Fruit fly (Drosophila melanogaster): ENCODE measurements around the gene OXA1L.

OXA1L gene

DNA sequence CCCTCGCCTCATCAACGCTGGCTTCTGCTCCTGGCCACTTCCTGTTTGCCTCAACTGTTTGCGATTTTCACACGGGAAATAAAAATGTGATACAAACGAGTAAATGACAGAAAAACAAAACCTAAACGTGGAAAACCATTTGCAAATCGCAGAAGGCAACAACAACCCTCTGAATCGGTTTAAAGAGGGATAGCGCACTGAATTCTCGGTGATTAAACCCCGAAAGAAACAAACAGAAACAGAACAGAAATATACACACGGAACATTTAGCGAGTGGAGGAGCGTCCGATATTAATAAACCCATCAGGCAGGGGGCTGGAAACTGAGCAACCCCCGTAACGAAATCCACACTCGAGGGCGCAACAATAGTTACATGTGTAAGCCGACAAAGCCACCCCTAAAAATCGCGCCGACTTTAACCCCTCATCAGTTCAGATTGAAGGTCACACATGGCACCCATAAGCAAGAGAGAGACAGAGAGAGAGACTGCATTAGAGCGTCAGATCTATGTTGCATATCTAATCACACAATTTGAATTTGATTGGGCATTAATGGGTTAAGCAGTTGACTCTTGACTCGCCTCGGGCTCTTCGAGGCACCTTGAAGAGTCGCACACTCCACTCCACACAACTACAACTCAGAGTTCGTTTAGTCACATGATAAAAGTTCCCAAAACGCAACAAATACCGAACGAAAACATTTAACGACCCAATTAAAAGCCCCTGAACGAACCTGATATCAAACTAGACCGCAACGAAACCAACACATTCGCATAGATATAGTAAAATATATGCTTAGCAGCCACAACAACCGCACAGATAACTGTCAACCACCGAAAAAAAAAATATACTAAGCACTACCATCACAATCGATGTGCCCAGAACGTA, 24.4 kb downstream of the OXA1L start (continued):
- peak; percentile 36 for TF ChIP-seq CG17829 (tag; optimal IDR thresholded peaks at IDR 0.05)
- TF ChIP-seq CG1832 (GFP tag; optimal IDR thresholded peaks at IDR 0.05), result peak; percentile 46
- no peak for TF ChIP-seq TFAM (GFP tag; optimal IDR thresholded peaks at IDR 0.05)
- peak; percentile 19; the same call in 1 of the 3 replicates for TF ChIP-seq row (GFP tag; IDR thresholded peaks at IDR 0.05)
- TF ChIP-seq Fer2 (tag; optimal IDR thresholded peaks at IDR 0.05), result no peak
- TF ChIP-seq HHEX (GFP tag; optimal IDR thresholded peaks at IDR 0.05), result peak; percentile 16
- no peak for TF ChIP-seq CG8290 (GFP tag; optimal IDR thresholded peaks at IDR 0.05)
- peak in 1 of 2 experiments; percentile 3 for TF ChIP-seq CG8290 (tag; optimal IDR thresholded peaks at IDR 0.05)
- TF ChIP-seq run (tag; optimal IDR thresholded peaks at IDR 0.05), result peak; percentile 56
- TF ChIP-seq CG2120 (GFP tag; optimal IDR thresholded peaks at IDR 0.05), result peak; percentile 24
- no peak for TF ChIP-seq CG3407 (GFP tag; optimal IDR thresholded peaks at IDR 0.05)
- 0 out of 3 replicates have a peak, but pooled peaks have one; percentile 13 for TF ChIP-seq CG17361 (GFP tag; IDR thresholded peaks at IDR 0.05)
- TF ChIP-seq CG11504 (tag; optimal IDR thresholded peaks at IDR 0.05), result no peak
- peak; percentile 10 for TF ChIP-seq gem (tag; optimal IDR thresholded peaks at IDR 0.05)
- TF ChIP-seq sqz (GFP tag; optimal IDR thresholded peaks at IDR 0.05), result peak; percentile 30
- peak; percentile 20; the same call in 1 of the 2 replicates for TF ChIP-seq lmd (GFP tag; IDR thresholded peaks at IDR 0.05)
- TF ChIP-seq Hr39 (optimal IDR thresholded peaks at IDR 0.05), result no peak
- TF ChIP-seq Ets97D (GFP tag; optimal IDR thresholded peaks at IDR 0.05), result no peak
- TF ChIP-seq HLH3B (GFP tag; IDR thresholded peaks at IDR 0.05), result no peak
- peak; percentile 29; the same call in 1 of the 2 replicates for TF ChIP-seq Awh (GFP tag; IDR thresholded peaks at IDR 0.05)
- 0 out of 2 replicates have a peak, but pooled peaks have one; percentile 13 for TF ChIP-seq Ptx1 (GFP tag; IDR thresholded peaks at IDR 0.05)
- TF ChIP-seq CG18476 (GFP tag; optimal IDR thresholded peaks at IDR 0.05), result no peak
- TF ChIP-seq CG18619 (GFP tag; optimal IDR thresholded peaks at IDR 0.05), result peak; percentile 27
- TF ChIP-seq CG18599 (GFP tag; optimal IDR thresholded peaks at IDR 0.05), result peak; percentile 62
- TF ChIP-seq ERR (GFP tag; optimal IDR thresholded peaks at IDR 0.05), result peak; percentile 30
- TF ChIP-seq Hr78 (GFP tag; optimal IDR thresholded peaks at IDR 0.05), result peak in 1 of 2 experiments; percentile 54
- TF ChIP-seq vnd (GFP tag; IDR thresholded peaks at IDR 0.05; ENCODE audit: partially characterized antibody), result 0 out of 3 replicates have a peak, but pooled peaks have one; percentile 22
- no peak for TF ChIP-seq tin (GFP tag; optimal IDR thresholded peaks at IDR 0.05)
- peak; percentile 10 for TF ChIP-seq CG15514 (GFP tag; optimal IDR thresholded peaks at IDR 0.05)
- no peak for TF ChIP-seq CG31441 (GFP tag; IDR thresholded peaks at IDR 0.05)
- TF ChIP-seq Pdp1 (GFP tag; optimal IDR thresholded peaks at IDR 0.05), result peak in 1 of 2 experiments; percentile 15
- peak; percentile 50 for TF ChIP-seq slbo (GFP tag; IDR thresholded peaks at IDR 0.05)
- 0 out of 3 replicates have a peak, but pooled peaks have one; percentile 43 for TF ChIP-seq zfh1 (GFP tag; IDR thresholded peaks at IDR 0.05)
- TF ChIP-seq disco-r (GFP tag; optimal IDR thresholded peaks at IDR 0.05), result peak; percentile 1
- peak; percentile 1 for TF ChIP-seq CG2678 (tag; optimal IDR thresholded peaks at IDR 0.05)
- TF ChIP-seq abd-A (tag; optimal IDR thresholded peaks at IDR 0.05), result peak; percentile 36
- no peak for TF ChIP-seq tap (tag; optimal IDR thresholded peaks at IDR 0.05)
- no peak for TF ChIP-seq gsb (GFP tag; IDR thresholded peaks at IDR 0.05)
- TF ChIP-seq sob (GFP tag; IDR thresholded peaks at IDR 0.05), result peak; percentile 27; the same call in 1 of the 2 replicates
- TF ChIP-seq Deaf1 (tag; optimal IDR thresholded peaks at IDR 0.05), result peak; percentile 12
- peak; percentile 15 for TF ChIP-seq CG10543 (GFP tag; optimal IDR thresholded peaks at IDR 0.05)
- TF ChIP-seq CG14965 (GFP tag; optimal IDR thresholded peaks at IDR 0.05; ENCODE audit: borderline replicate concordance), result no peak
- peak; percentile 10 for TF ChIP-seq Kr (GFP tag; optimal IDR thresholded peaks at IDR 0.05)
- peak; percentile 40 for TF ChIP-seq Rfx (GFP tag; IDR thresholded peaks at IDR 0.05)
- peak; percentile 77 for TF ChIP-seq seq (GFP tag; IDR thresholded peaks at IDR 0.05)
- TF ChIP-seq Hand (GFP tag; optimal IDR thresholded peaks at IDR 0.05), result no peak
- TF ChIP-seq tup (GFP tag; optimal IDR thresholded peaks at IDR 0.05), result peak; percentile 4
- TF ChIP-seq CG6813 (GFP tag; optimal IDR thresholded peaks at IDR 0.05), result peak; percentile 44
